Fruit fly (Drosophila melanogaster): ENCODE data around the gene CG43389.

Gene CG43389

DNA sequence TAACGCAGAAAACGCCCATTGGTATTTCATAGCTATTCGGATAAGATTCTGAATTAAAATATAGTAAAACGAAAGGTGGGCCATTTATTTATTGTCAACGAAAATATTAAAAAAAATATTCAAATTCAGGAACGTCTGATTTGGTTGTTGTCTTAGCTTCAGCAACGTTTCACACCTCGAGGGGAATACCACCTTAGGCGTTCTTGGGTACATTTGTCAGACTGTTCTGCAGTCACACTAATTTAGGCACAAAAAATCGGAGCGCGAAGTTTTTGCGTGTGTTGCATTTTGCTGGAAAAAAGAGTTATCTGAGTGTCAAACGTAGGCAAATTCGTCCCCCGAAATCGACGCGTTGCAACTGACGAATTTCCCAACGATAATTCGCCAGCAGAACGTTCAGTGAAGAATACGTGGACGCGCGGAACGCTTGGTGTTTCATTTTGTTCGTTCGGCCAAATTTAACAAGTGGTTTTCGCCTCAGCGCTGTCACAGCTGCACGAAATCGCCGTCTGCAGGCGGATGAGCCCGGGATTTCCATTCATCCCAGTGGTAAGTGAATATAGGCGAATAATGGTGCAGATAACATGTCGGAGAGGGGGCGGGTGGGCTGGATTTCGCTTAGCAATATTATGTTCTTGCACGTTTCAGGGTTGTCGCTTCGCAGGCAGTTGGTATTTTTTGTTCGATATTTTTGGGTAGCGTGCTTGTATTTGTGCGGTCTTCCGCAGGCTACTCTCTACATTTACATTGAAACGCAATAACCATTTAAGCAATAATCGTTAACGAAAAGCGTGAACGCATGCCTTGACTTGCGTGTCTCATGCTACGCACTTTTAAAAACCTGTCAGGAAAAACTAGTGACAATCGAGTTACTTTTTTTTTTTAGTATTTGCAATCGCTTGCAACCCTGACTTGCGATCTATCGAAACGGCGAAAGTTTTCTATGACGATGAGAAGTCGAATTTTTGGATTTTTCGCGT is 22.8 kb upstream of the CG43389 start, which contains the start of gene Larp4B:
Gene Larp4B, plus strand, starts transcription at position 99 of the 980 bp plus-strand sequence.
- TF ChIP-seq toe (GFP tag; optimal IDR thresholded peaks at IDR 0.05) (no peak), kay (GFP tag; ENCODE audit: borderline replicate concordance) (no peak), CG7101 (tag; optimal IDR thresholded peaks at IDR 0.05) (peak; percentile 1), ovo (GFP tag; optimal IDR thresholded peaks at IDR 0.05) (no peak), tj (GFP tag; optimal IDR thresholded peaks at IDR 0.05) (peak; percentile 82), CG5204 (GFP tag; optimal IDR thresholded peaks at IDR 0.05) (no peak), CG7045 (GFP tag; optimal IDR thresholded peaks at IDR 0.05) (peak; percentile 25), Mnt (GFP tag; optimal IDR thresholded peaks at IDR 0.05) (peak; percentile 26), CG1620 (GFP tag; optimal IDR thresholded peaks at IDR 0.05) (peak; percentile 31), CG11617 (GFP tag; optimal IDR thresholded peaks at IDR 0.05) (peak; percentile 10), Crg-1 (GFP tag; optimal IDR thresholded peaks at IDR 0.05) (no peak), Clk (GFP tag; optimal IDR thresholded peaks at IDR 0.05) (no peak), pad (GFP tag; optimal IDR thresholded peaks at IDR 0.05) (peak; percentile 24), Hr96 (GFP tag; optimal IDR thresholded peaks at IDR 0.05) (no peak), CG12768 (GFP tag; optimal IDR thresholded peaks at IDR 0.05) (no peak), bab1 (GFP tag; optimal IDR thresholded peaks at IDR 0.05) (peak; percentile 39), CG33017 (tag; optimal IDR thresholded peaks at IDR 0.05) (no peak), CG14711 (tag; optimal IDR thresholded peaks at IDR 0.05) (peak; percentile 95), cic (GFP tag; optimal IDR thresholded peaks at IDR 0.05) (no peak), cnc (optimal IDR thresholded peaks at IDR 0.05) (peak in 1 of 2 experiments; percentile 0)

- TF ChIP-seq CG11617 (GFP tag; optimal IDR thresholded peaks at IDR 0.05) (peak; percentile 49), ovo (GFP tag; optimal IDR thresholded peaks at IDR 0.05) (no peak), tj (GFP tag; optimal IDR thresholded peaks at IDR 0.05) (no peak), Hr96 (GFP tag; optimal IDR thresholded peaks at IDR 0.05) (no peak), CG1620 (GFP tag; optimal IDR thresholded peaks at IDR 0.05) (no peak), cnc (optimal IDR thresholded peaks at IDR 0.05) (no peak), Mnt (GFP tag; optimal IDR thresholded peaks at IDR 0.05) (peak; percentile 72), CG12768 (GFP tag; optimal IDR thresholded peaks at IDR 0.05) (peak; percentile 67), CG7045 (GFP tag; optimal IDR thresholded peaks at IDR 0.05) (peak; percentile 32), CG7101 (tag; optimal IDR thresholded peaks at IDR 0.05) (peak; percentile 25), Clk (GFP tag; optimal IDR thresholded peaks at IDR 0.05) (no peak), pad (GFP tag; optimal IDR thresholded peaks at IDR 0.05) (peak; percentile 26), CG14711 (tag; optimal IDR thresholded peaks at IDR 0.05) (no peak), bab1 (GFP tag; optimal IDR thresholded peaks at IDR 0.05) (no peak), CG33017 (tag; optimal IDR thresholded peaks at IDR 0.05) (peak; percentile 44), kay (GFP tag; ENCODE audit: borderline replicate concordance) (no peak), cic (GFP tag; optimal IDR thresholded peaks at IDR 0.05) (peak; percentile 72), Crg-1 (GFP tag; optimal IDR thresholded peaks at IDR 0.05) (peak; percentile 13), CG5204 (GFP tag; optimal IDR thresholded peaks at IDR 0.05) (no peak), toe (GFP tag; optimal IDR thresholded peaks at IDR 0.05) (no peak)
Observed at dm6 chr3L:3225769-3226457, 21.9 kb upstream of the CG43389 start.

- peak; percentile 32 for TF ChIP-seq tj (GFP tag; optimal IDR thresholded peaks at IDR 0.05)
- no peak for TF ChIP-seq CG11617 (GFP tag; optimal IDR thresholded peaks at IDR 0.05)
- no peak for TF ChIP-seq pad (GFP tag; optimal IDR thresholded peaks at IDR 0.05)
- TF ChIP-seq CG7045 (GFP tag; optimal IDR thresholded peaks at IDR 0.05) = no peak
- TF ChIP-seq CG5204 (GFP tag; optimal IDR thresholded peaks at IDR 0.05) = no peak
- TF ChIP-seq Hr96 (GFP tag; optimal IDR thresholded peaks at IDR 0.05) = no peak
- TF ChIP-seq cnc (optimal IDR thresholded peaks at IDR 0.05) = no peak
Observed at dm6 chr3L:3226458-3226783, 21.4 kb upstream of the CG43389 start.

DNA sequence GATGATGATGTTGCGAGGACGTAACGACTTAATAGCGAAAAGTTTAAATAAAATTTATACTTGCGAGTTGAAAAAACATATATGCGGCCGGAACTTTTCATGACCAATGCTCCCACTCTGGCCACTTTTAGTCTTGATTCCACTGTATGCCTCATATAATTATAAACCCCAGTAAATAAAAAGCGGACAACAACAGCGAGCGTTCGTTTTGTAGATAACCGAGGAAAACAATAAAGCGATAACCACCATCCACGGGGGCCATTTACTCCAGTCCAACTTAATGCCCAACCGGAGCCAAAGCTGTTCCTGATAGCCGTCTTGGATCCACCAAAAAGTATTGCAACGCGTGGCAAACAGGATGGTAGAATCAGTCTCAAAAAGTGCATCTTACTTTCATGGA is 11.5 kb upstream of the CG43389 start:
- no peak for TF ChIP-seq Mnt (GFP tag; optimal IDR thresholded peaks at IDR 0.05)
- TF ChIP-seq Crg-1 (GFP tag; optimal IDR thresholded peaks at IDR 0.05) = no peak
- TF ChIP-seq cic (GFP tag; optimal IDR thresholded peaks at IDR 0.05) = peak; percentile 59

dm6 chr3L:3239033-3239752 is 8.6 kb upstream of the CG43389 start, which contains the start of gene CG17746:
Gene CG17746 (minus strand): TSS chr3L:3239578.
- TF ChIP-seq Hr96 (GFP tag; optimal IDR thresholded peaks at IDR 0.05) (no peak), CG1620 (GFP tag; optimal IDR thresholded peaks at IDR 0.05) (peak; percentile 79), cic (GFP tag; optimal IDR thresholded peaks at IDR 0.05) (peak; percentile 12), CG7045 (GFP tag; optimal IDR thresholded peaks at IDR 0.05) (peak; percentile 10), Clk (GFP tag; optimal IDR thresholded peaks at IDR 0.05) (peak; percentile 4), cnc (optimal IDR thresholded peaks at IDR 0.05) (no peak), CG12768 (GFP tag; optimal IDR thresholded peaks at IDR 0.05) (no peak), tj (GFP tag; optimal IDR thresholded peaks at IDR 0.05) (no peak), bab1 (GFP tag; optimal IDR thresholded peaks at IDR 0.05) (peak; percentile 78), CG33017 (tag; optimal IDR thresholded peaks at IDR 0.05) (no peak), toe (GFP tag; optimal IDR thresholded peaks at IDR 0.05) (no peak), Crg-1 (GFP tag; optimal IDR thresholded peaks at IDR 0.05) (peak; percentile 81), pad (GFP tag; optimal IDR thresholded peaks at IDR 0.05) (peak; percentile 42), Mnt (GFP tag; optimal IDR thresholded peaks at IDR 0.05) (peak; percentile 81), ovo (GFP tag; optimal IDR thresholded peaks at IDR 0.05) (peak; percentile 9), CG11617 (GFP tag; optimal IDR thresholded peaks at IDR 0.05) (no peak), CG14711 (tag; optimal IDR thresholded peaks at IDR 0.05) (peak; percentile 21), CG7101 (tag; optimal IDR thresholded peaks at IDR 0.05) (peak; percentile 23)
